Fruit fly (Drosophila melanogaster): ENCODE measurements around the gene Cpr72Ea.

Gene Cpr72Ea

dm6 chr3L:16351770-16352429, 10.5 kb upstream of the Cpr72Ea start, which contains the start of the genes Golgin104 and Tcs3 (continued):
- TF ChIP-seq Lhr (GFP tag; optimal IDR thresholded peaks at IDR 0.05): no peak
- TF ChIP-seq CG10959 (GFP tag; IDR thresholded peaks at IDR 0.05): no peak
- TF ChIP-seq CG34376 (GFP tag; optimal IDR thresholded peaks at IDR 0.05): no peak
- no peak for TF ChIP-seq CG7372 (GFP tag; IDR thresholded peaks at IDR 0.05)
- TF ChIP-seq Mrtf (GFP tag; IDR thresholded peaks at IDR 0.05): no peak
- no peak for TF ChIP-seq CG6175 (GFP tag; IDR thresholded peaks at IDR 0.05)
- no peak for TF ChIP-seq mld (GFP tag; IDR thresholded peaks at IDR 0.05; ENCODE audit: partially characterized antibody)
- peak; percentile 52 for TF ChIP-seq kah (GFP tag; optimal IDR thresholded peaks at IDR 0.05)
- TF ChIP-seq CG1603 (tag; optimal IDR thresholded peaks at IDR 0.05): no peak
- no peak for TF ChIP-seq CkIIα-i1 (GFP tag; IDR thresholded peaks at IDR 0.05)
- TF ChIP-seq CoRest (tag; optimal IDR thresholded peaks at IDR 0.05): no peak
- TF ChIP-seq lab (GFP tag; optimal IDR thresholded peaks at IDR 0.05): no peak
- no peak for TF ChIP-seq Jarid2 (GFP tag; optimal IDR thresholded peaks at IDR 0.05)
- TF ChIP-seq CG8359 (GFP tag; optimal IDR thresholded peaks at IDR 0.05; ENCODE audit: borderline replicate concordance): no peak
- no peak for TF ChIP-seq ro (GFP tag; IDR thresholded peaks at IDR 0.05)
- TF ChIP-seq hth (optimal IDR thresholded peaks at IDR 0.05): no peak
- TF ChIP-seq CG9817 (tag; optimal IDR thresholded peaks at IDR 0.05): no peak
- peak; percentile 32 for TF ChIP-seq CHES-1-like (GFP tag; optimal IDR thresholded peaks at IDR 0.05)
- no peak for TF ChIP-seq CG11695 (GFP tag; IDR thresholded peaks at IDR 0.05)
- no peak for TF ChIP-seq Xrp1 (GFP tag; IDR thresholded peaks at IDR 0.05)
- TF ChIP-seq CG10543 (GFP tag; optimal IDR thresholded peaks at IDR 0.05): no peak
- no peak for TF ChIP-seq lov (optimal IDR thresholded peaks at IDR 0.05)
- no peak for TF ChIP-seq lov (GFP tag; IDR thresholded peaks at IDR 0.05)
- TF ChIP-seq ap (GFP tag; IDR thresholded peaks at IDR 0.05): no peak
- no peak for TF ChIP-seq ac (GFP tag; optimal IDR thresholded peaks at IDR 0.05)
- TF ChIP-seq knrl (GFP tag; IDR thresholded peaks at IDR 0.05; ENCODE audit: partially characterized antibody): no peak
- TF ChIP-seq CG18011 (GFP tag; optimal IDR thresholded peaks at IDR 0.05): no peak
- no peak for TF ChIP-seq CG31441 (GFP tag; IDR thresholded peaks at IDR 0.05)
- TF ChIP-seq gce (GFP tag; IDR thresholded peaks at IDR 0.05): no peak
- no peak for TF ChIP-seq lmd (GFP tag; IDR thresholded peaks at IDR 0.05)
- no peak for TF ChIP-seq gt (GFP tag; IDR thresholded peaks at IDR 0.05)
- TF ChIP-seq Asciz (GFP tag; optimal IDR thresholded peaks at IDR 0.05): no peak
- no peak for TF ChIP-seq CG1792 (GFP tag; optimal IDR thresholded peaks at IDR 0.05)
- TF ChIP-seq Hmx (GFP tag; optimal IDR thresholded peaks at IDR 0.05): no peak
- no peak for TF ChIP-seq CG5180 (GFP tag; optimal IDR thresholded peaks at IDR 0.05)
- no peak for TF ChIP-seq CG17328 (GFP tag; IDR thresholded peaks at IDR 0.05)
- peak; percentile 16 for TF ChIP-seq Sry-δ (GFP tag; optimal IDR thresholded peaks at IDR 0.05)
- no peak for TF ChIP-seq inv (GFP tag; IDR thresholded peaks at IDR 0.05; ENCODE audit: partially characterized antibody)
- TF ChIP-seq vvl (GFP tag; IDR thresholded peaks at IDR 0.05): peak; percentile 19; the same call in 1 of the 2 replicates
- TF ChIP-seq Fer3 (tag; optimal IDR thresholded peaks at IDR 0.05): no peak
- TF ChIP-seq hkb (optimal IDR thresholded peaks at IDR 0.05): no peak
- no peak for TF ChIP-seq hkb (GFP tag; IDR thresholded peaks at IDR 0.05)
- TF ChIP-seq CG2120 (GFP tag; optimal IDR thresholded peaks at IDR 0.05): no peak
- TF ChIP-seq CG8290 (GFP tag; optimal IDR thresholded peaks at IDR 0.05): no peak
- no peak for TF ChIP-seq CG8290 (tag; optimal IDR thresholded peaks at IDR 0.05)
- no peak for TF ChIP-seq gem (tag; optimal IDR thresholded peaks at IDR 0.05)
- no peak for TF ChIP-seq crol (GFP tag; IDR thresholded peaks at IDR 0.05)
- TF ChIP-seq CG16863 (GFP tag; optimal IDR thresholded peaks at IDR 0.05): no peak
- TF ChIP-seq sim (GFP tag; IDR thresholded peaks at IDR 0.05): no peak
- TF ChIP-seq Hmr (GFP tag; optimal IDR thresholded peaks at IDR 0.05): no peak
- peak; percentile 63 for TF ChIP-seq Med (GFP tag)
- TF ChIP-seq HHEX (GFP tag; optimal IDR thresholded peaks at IDR 0.05): no peak
